Worm (Caenorhabditis elegans) whole organism, young adult: Measurements from ENCODE around the gene C12D8.20.
A peak's percentile ranks its signal among the peaks of the same experiment; 100 is the strongest.

Experiments
- K11D2.4 ChIP-seq: fragments of 200-800 bp; sonication (Bioruptor generic); IDR thresholded peaks from 2 replicates; pipeline ENCODE4 v1.3.6; 2022; ENCODE audit warnings: missing genetic modification reagents, missing genetic modification characterization, missing compliant biosample characterization
- ama-1 ChIP-seq, 3 experiments: fragments of 150-350 bp in 1 of 3; sonication (generic microtip) in 2 of 3; optimal IDR thresholded peaks; 2 replicates each; lab custom pipeline; 2014 to 2018; ENCODE audit warnings: missing biosample characterization in 2 of 3, missing genetic modification characterization in 2 of 3, missing genetic modification reagents in 2 of 3
- atf-7 ChIP-seq: sonication (generic microtip); optimal IDR thresholded peaks from 2 replicates; lab custom pipeline; 2017; ENCODE audit warnings: mild to moderate bottlenecking, missing genetic modification characterization, missing compliant biosample characterization
- ceh-58 ChIP-seq: fragments of 200-800 bp; sonication (Bioruptor generic); IDR thresholded peaks from 2 replicates; pipeline ENCODE4 v1.3.6; 2022; ENCODE audit warnings: missing genetic modification characterization, missing compliant biosample characterization
- egrh-3 ChIP-seq: fragments of 200-800 bp; sonication (Bioruptor generic); IDR thresholded peaks from 2 replicates; pipeline ENCODE4 v1.3.6; 2022; ENCODE audit warnings: missing genetic modification reagents, missing genetic modification characterization, missing compliant biosample characterization
- lsl-1 ChIP-seq: fragments of 200-800 bp; sonication (Bioruptor generic); optimal IDR thresholded peaks from 2 replicates; lab custom pipeline; 2018; ENCODE audit warnings: mild to moderate bottlenecking, missing genetic modification characterization, moderate library complexity, missing compliant biosample characterization
- madf-3 ChIP-seq: fragments of 200-800 bp; sonication (Bioruptor generic); IDR thresholded peaks from 2 replicates; pipeline ENCODE4 v1.3.6; 2022; ENCODE audit warnings: missing genetic modification reagents, missing genetic modification characterization, missing compliant biosample characterization
- sea-2 ChIP-seq: fragments of 200-800 bp; sonication (Bioruptor generic); IDR thresholded peaks from 2 replicates; pipeline ENCODE4 v1.3.6; 2022; ENCODE audit warnings: missing genetic modification characterization, missing compliant biosample characterization

- TF ChIP-seq K11D2.4 (GFP tag; lab: Robert Waterston, UW) (no peak), egrh-3 (GFP tag; lab: Robert Waterston, UW) (no peak), madf-3 (no peak), atf-7 (tag; lab: Kevin White, UChicago) (no peak), ceh-58 (GFP tag; lab: Robert Waterston, UW) (no peak), sea-2 (GFP tag; lab: Robert Waterston, UW) (no peak), lsl-1 (GFP tag; lab: Kevin White, UChicago) (peak; percentile 31), ama-1 (optimal IDR thresholded peaks at IDR 0.05; lab: Kevin White, UChicago) (no peak), ama-1 (GFP tag; optimal IDR thresholded peaks at IDR 0.05; lab: Kevin White, UChicago) (no peak)
These were observed 17.2 kb upstream of the C12D8.20 start, which contains the start of the genes ZK856.19 and ZK856.11 for ce11 chrV:10204863-10205338.
